Worm (Caenorhabditis elegans) whole organism, L1 larva: ENCODE results near the gene exos-7.

Experiments
- ama-1 ChIP-seq: fragments of 150-350 bp; optimal IDR thresholded peaks from 2 replicates; lab custom pipeline; 2014
- egl-27 ChIP-seq, 2 experiments: fragments of 150-350 bp in 1 of 2; sonication (generic microtip); optimal IDR thresholded peaks; 3 replicates each; lab custom pipeline; 2017 to 2018; ENCODE audit warnings: missing biosample characterization in 2 of 2, missing genetic modification characterization in 2 of 2, missing genetic modification reagents in 2 of 2
- nhr-76 ChIP-seq: sonication (generic microtip); optimal IDR thresholded peaks from 2 replicates; lab custom pipeline; 2017; ENCODE audit warnings: missing biosample characterization, missing genetic modification characterization
- nhr-90 ChIP-seq: sonication (generic microtip); optimal IDR thresholded peaks from 2 replicates; lab custom pipeline; 2016; ENCODE audit warnings: mild to moderate bottlenecking, missing genetic modification characterization, missing compliant biosample characterization; ENCODE audit not compliant: poor library complexity

DNA sequence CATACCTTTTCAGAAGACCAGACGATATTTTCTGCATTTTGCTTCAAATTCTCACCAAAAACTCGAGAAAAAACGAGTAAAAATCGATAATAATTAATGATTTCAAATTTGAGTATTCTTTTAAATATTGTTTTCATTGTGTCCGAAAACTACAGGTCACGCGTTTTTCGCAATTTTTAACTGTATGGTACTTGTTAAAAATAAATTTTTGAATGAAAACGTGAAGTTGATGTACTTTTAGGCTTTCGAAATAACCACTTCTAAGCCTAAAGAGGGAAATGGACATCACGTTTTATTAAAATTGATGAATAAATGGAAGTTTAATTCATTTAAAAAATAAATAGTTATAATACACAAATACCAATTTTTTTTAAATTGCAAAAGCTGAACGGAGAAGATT, 35.8 kb upstream of the exos-7 start, which contains the start of gene Y44A6D.5:
- TF ChIP-seq egl-27 (tag; optimal IDR thresholded peaks at IDR 0.05; lab: Kevin White, UChicago) (no peak), ama-1 (lab: Kevin White, UChicago) (no peak), nhr-76 (no peak), nhr-90 (no peak)
